Worm (Caenorhabditis elegans): ENCODE data around the gene M199.8.

The M199.8 gene

ce11 chrIV:15114324-15114723 is 19.5 kb downstream of the M199.8 start, which contains the start of gene M199.135:
M199.135 (plus strand) TSS chrIV:15114624.
- TF ChIP-seq unc-39 (tag; optimal IDR thresholded peaks at IDR 0.05): no peak
- no peak for TF ChIP-seq lin-32 (GFP tag; optimal IDR thresholded peaks at IDR 0.05)
- TF ChIP-seq sem-2 (GFP tag; optimal IDR thresholded peaks at IDR 0.05): no peak

ce11 chrIV:15113117-15113516 is 20.7 kb downstream of the M199.8 start, which contains the start of gene M199.134:
M199.134 (minus strand) TSS chrIV:15113217.
- no peak for TF ChIP-seq lsy-2 (tag; optimal IDR thresholded peaks at IDR 0.05)
- no peak for TF ChIP-seq cnd-1 (tag; optimal IDR thresholded peaks at IDR 0.05)
- no peak for TF ChIP-seq ceh-83 (GFP tag; optimal IDR thresholded peaks at IDR 0.05)
- no peak for TF ChIP-seq M03D4.4 (tag; optimal IDR thresholded peaks at IDR 0.05)
- no peak for TF ChIP-seq ces-1 (GFP tag; optimal IDR thresholded peaks at IDR 0.05)
- TF ChIP-seq mls-2 (tag; optimal IDR thresholded peaks at IDR 0.05): no peak
- TF ChIP-seq flh-1 (GFP tag; optimal IDR thresholded peaks at IDR 0.05): no peak

- TF ChIP-seq ceh-83 (GFP tag; optimal IDR thresholded peaks at IDR 0.05): no peak
Observed at ce11 chrIV:15108475-15108874, 25.3 kb downstream of the M199.8 start, which contains the start of gene M199.2. M199.2 (plus strand) TSS chrIV:15108775.

- peak; percentile 44 for TF ChIP-seq lin-13 (tag; optimal IDR thresholded peaks at IDR 0.05)
- TF ChIP-seq hlh-1 (tag; optimal IDR thresholded peaks at IDR 0.05): peak; percentile 50
- TF ChIP-seq sem-2 (GFP tag; optimal IDR thresholded peaks at IDR 0.05): no peak
Observed at ce11 chrIV:15107218-15107617, 26.6 kb downstream of the M199.8 start.

- TF ChIP-seq drap-1 (GFP tag; optimal IDR thresholded peaks at IDR 0.05) (no peak), ztf-11 (tag; optimal IDR thresholded peaks at IDR 0.05) (no peak), mls-2 (tag; optimal IDR thresholded peaks at IDR 0.05) (no peak), blmp-1 (tag; optimal IDR thresholded peaks at IDR 0.05) (no peak), ham-2 (GFP tag; optimal IDR thresholded peaks at IDR 0.05) (no peak), unc-39 (tag; optimal IDR thresholded peaks at IDR 0.05) (no peak), mab-5 (tag; optimal IDR thresholded peaks at IDR 0.05) (no peak), hlh-1 (tag; optimal IDR thresholded peaks at IDR 0.05) (no peak), ceh-39 (tag; optimal IDR thresholded peaks at IDR 0.05) (no peak), tbx-8 (GFP tag; optimal IDR thresholded peaks at IDR 0.05) (no peak)
Observed at ce11 chrIV:15103224-15103679, 30.5 kb downstream of the M199.8 start, which contains the start of gene srt-44. srt-44 (plus strand) TSS chrIV:15103629.

ce11 chrIV:15098294-15098693 is 35.5 kb downstream of the M199.8 start, which contains the start of gene srt-49:
srt-49 (minus strand) TSS chrIV:15098394.
- TF ChIP-seq sptf-1 (tag; optimal IDR thresholded peaks at IDR 0.05): no peak
- TF ChIP-seq drap-1 (GFP tag; optimal IDR thresholded peaks at IDR 0.05): no peak
- TF ChIP-seq nhr-76 (tag; optimal IDR thresholded peaks at IDR 0.05): no peak
- no peak for TF ChIP-seq nhr-12 (tag; optimal IDR thresholded peaks at IDR 0.05)
- TF ChIP-seq ztf-11 (tag; optimal IDR thresholded peaks at IDR 0.05): no peak
- no peak for TF ChIP-seq snpc-4 (tag; optimal IDR thresholded peaks at IDR 0.05)
- no peak for TF ChIP-seq lsy-2 (tag; optimal IDR thresholded peaks at IDR 0.05)
- TF ChIP-seq bed-3 (GFP tag; optimal IDR thresholded peaks at IDR 0.05): no peak
- no peak for TF ChIP-seq M03D4.4 (tag; optimal IDR thresholded peaks at IDR 0.05)
- no peak for TF ChIP-seq ceh-39 (tag; optimal IDR thresholded peaks at IDR 0.05)
- no peak for TF ChIP-seq lin-13 (tag; optimal IDR thresholded peaks at IDR 0.05)
- TF ChIP-seq lin-32 (GFP tag; optimal IDR thresholded peaks at IDR 0.05): no peak
- no peak for TF ChIP-seq unc-120 (tag; optimal IDR thresholded peaks at IDR 0.05; ENCODE audit: poor library complexity, severe bottlenecking)
- no peak for TF ChIP-seq flh-1 (GFP tag; optimal IDR thresholded peaks at IDR 0.05)
- no peak for TF ChIP-seq unc-62 (GFP tag; optimal IDR thresholded peaks at IDR 0.05)
- no peak for TF ChIP-seq pha-4 (tag; optimal IDR thresholded peaks at IDR 0.05)
- TF ChIP-seq unc-39 (tag; optimal IDR thresholded peaks at IDR 0.05): no peak
- TF ChIP-seq mab-5 (tag; optimal IDR thresholded peaks at IDR 0.05): no peak
- no peak for TF ChIP-seq nhr-28 (tag; optimal IDR thresholded peaks at IDR 0.05)
